Fruit fly (Drosophila melanogaster) whole organism, prepupa: ENCODE measurements around the gene simj.

Source experiments
- Blimp-1 ChIP-seq: fragments of 200-800 bp; sonication (Bioruptor generic); optimal IDR thresholded peaks from 3 replicates; lab custom pipeline; 2017; ENCODE audit warnings: missing biosample characterization, missing genetic modification characterization, mild to moderate bottlenecking, moderate library complexity, missing genetic modification reagents
- CG1621 ChIP-seq: fragments of 200-800 bp; sonication (Bioruptor generic); optimal IDR thresholded peaks from 3 replicates; lab custom pipeline; 2018; ENCODE audit warnings: missing biosample characterization, mild to moderate bottlenecking, missing genetic modification characterization
- CG16779 ChIP-seq: fragments of 200-800 bp; sonication (Bioruptor generic); optimal IDR thresholded peaks from 3 replicates; lab custom pipeline; 2017; ENCODE audit warnings: missing biosample characterization, mild to moderate bottlenecking, missing genetic modification characterization
- CG31627 ChIP-seq: fragments of 200-800 bp; sonication (Bioruptor generic); optimal IDR thresholded peaks from 3 replicates; lab custom pipeline; 2016; ENCODE audit warnings: missing biosample characterization, missing genetic modification characterization
- CG3919 ChIP-seq: fragments of 200-800 bp; sonication (Bioruptor generic); optimal IDR thresholded peaks from 3 replicates; lab custom pipeline; 2016; ENCODE audit warnings: missing biosample characterization, missing genetic modification characterization
- CG4318 ChIP-seq: fragments of 200-800 bp; sonication (Bioruptor generic); optimal IDR thresholded peaks from 3 replicates; lab custom pipeline; 2017; ENCODE audit warnings: missing biosample characterization, mild to moderate bottlenecking, missing genetic modification characterization
- Eip93F ChIP-seq: fragments of 200-800 bp; sonication (Bioruptor generic); optimal IDR thresholded peaks from 2 replicates; lab custom pipeline; 2016; ENCODE audit warnings: missing biosample characterization, mild to moderate bottlenecking, missing genetic modification characterization
- Hr39 ChIP-seq: fragments of 200-800 bp; sonication (Bioruptor generic); optimal IDR thresholded peaks from 2 replicates; lab custom pipeline; 2016; ENCODE audit warnings: missing biosample characterization, missing genetic modification characterization
- lz ChIP-seq: fragments of 200-800 bp; sonication (Bioruptor generic); optimal IDR thresholded peaks from 3 replicates; lab custom pipeline; 2016; ENCODE audit warnings: missing biosample characterization, missing genetic modification characterization
- spab ChIP-seq: fragments of 200-800 bp; sonication (Bioruptor generic); optimal IDR thresholded peaks from 2 replicates; lab custom pipeline; 2017; ENCODE audit warnings: missing biosample characterization, mild to moderate bottlenecking, missing genetic modification characterization, missing genetic modification reagents

DNA sequence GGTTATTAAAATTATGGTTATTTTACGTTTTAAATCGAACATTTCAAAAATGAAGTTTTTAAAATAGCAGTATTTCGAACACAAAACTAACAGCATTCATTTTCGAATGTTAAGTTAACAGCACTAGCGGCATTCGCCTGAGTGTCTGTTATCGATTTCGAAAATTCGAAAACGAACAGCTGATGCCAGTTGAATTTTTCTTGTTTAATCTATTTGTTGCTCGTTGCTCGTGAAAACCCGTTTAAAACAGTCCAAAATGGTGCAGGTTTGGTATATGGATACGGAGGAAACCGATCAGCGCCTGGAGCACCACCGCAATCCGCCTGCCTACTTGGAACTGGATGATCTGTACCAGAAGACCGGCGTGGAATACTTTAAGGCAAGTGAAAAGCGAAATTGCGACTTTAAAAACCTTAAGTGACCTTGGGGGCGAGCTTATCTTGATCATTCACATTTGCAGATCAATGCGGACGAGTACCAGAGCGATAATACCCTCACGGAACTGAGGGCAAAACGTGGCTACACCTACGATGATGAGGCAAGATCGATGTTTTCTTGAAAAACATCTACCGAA, 1.3 kb upstream of the simj start, which contains the start of gene Adi1:
- TF ChIP-seq CG31627 (GFP tag; lab: Kevin White, UChicago) = no peak
- TF ChIP-seq spab (GFP tag; lab: Kevin White, UChicago) = no peak
- no peak for TF ChIP-seq lz (GFP tag; lab: Kevin White, UChicago)
- TF ChIP-seq CG1621 (tag; lab: Kevin White, UChicago) = no peak
- no peak for TF ChIP-seq CG16779 (tag; lab: Kevin White, UChicago)
- TF ChIP-seq Eip93F (GFP tag; lab: Kevin White, UChicago) = no peak
- TF ChIP-seq Hr39 = no peak
- no peak for TF ChIP-seq Blimp-1 (GFP tag; lab: Kevin White, UChicago)
- no peak for TF ChIP-seq CG4318 (GFP tag; lab: Kevin White, UChicago)
- TF ChIP-seq CG3919 (GFP tag; lab: Kevin White, UChicago) = no peak
